Fruit fly (Drosophila melanogaster) whole organism, embryonic: ENCODE results near the gene CG6654.

Experiments used
- Ada2b ChIP-seq: fragments of 200-800 bp; sonication (Bioruptor generic); IDR thresholded peaks from 2 replicates; pipeline ENCODE4 v1.3.6; 2022; ENCODE audit warnings: missing biosample characterization, missing genetic modification characterization
- Atf3 ChIP-seq: fragments of 200-800 bp; sonication (Bioruptor generic); optimal IDR thresholded peaks from 3 replicates; lab custom pipeline; 2016; ENCODE audit warnings: missing biosample characterization, missing genetic modification characterization
- Awh ChIP-seq: fragments of 200-800 bp; sonication (Bioruptor generic); IDR thresholded peaks from 2 replicates; pipeline ENCODE4, ENCODE4 v1.3.6; 2022; ENCODE audit warnings: missing biosample characterization, missing genetic modification characterization
- B-H2 ChIP-seq: fragments of 200-800 bp; sonication (Bioruptor generic); optimal IDR thresholded peaks from 2 replicates; lab custom pipeline; 2018; ENCODE audit warnings: missing biosample characterization, mild to moderate bottlenecking, missing genetic modification characterization
- BtbVII ChIP-seq: fragments of 200-800 bp; sonication (Bioruptor generic); optimal IDR thresholded peaks from 3 replicates; lab custom pipeline; 2017; ENCODE audit warnings: missing biosample characterization, mild to moderate bottlenecking, missing genetic modification characterization
- CG10209 ChIP-seq: fragments of 200-800 bp; sonication (Bioruptor generic); optimal IDR thresholded peaks from 3 replicates; lab custom pipeline; 2017; ENCODE audit warnings: missing biosample characterization, mild to moderate bottlenecking, missing genetic modification characterization, missing genetic modification reagents
- CG12071 ChIP-seq: fragments of 200-800 bp; sonication (Bioruptor generic); optimal IDR thresholded peaks from 3 replicates; lab custom pipeline; 2018; ENCODE audit warnings: missing biosample characterization, mild to moderate bottlenecking, missing genetic modification characterization
- CG13287 ChIP-seq: fragments of 200-800 bp; sonication (Bioruptor generic); IDR thresholded peaks from 2 replicates; pipeline ENCODE4 v1.3.6; 2022; ENCODE audit warnings: missing biosample characterization, missing genetic modification characterization; ENCODE audit not compliant: partially characterized antibody
- CG13424 ChIP-seq: fragments of 200-800 bp; sonication (Bioruptor generic); optimal IDR thresholded peaks from 2 replicates; lab custom pipeline; 2019; ENCODE audit warnings: missing biosample characterization, mild to moderate bottlenecking, missing genetic modification characterization, moderate library complexity
- CG17612 ChIP-seq: fragments of 200-800 bp; sonication (Bioruptor generic); IDR thresholded peaks from 2 replicates; pipeline ENCODE4 v1.3.6; 2022; ENCODE audit warnings: missing biosample characterization, missing genetic modification characterization
- CG18619 ChIP-seq: fragments of 200-800 bp; sonication (Bioruptor generic); optimal IDR thresholded peaks from 3 replicates; lab custom pipeline; 2017; ENCODE audit warnings: missing biosample characterization, mild to moderate bottlenecking, missing genetic modification characterization
- CG2116 ChIP-seq: fragments of 200-800 bp; sonication (Bioruptor generic); optimal IDR thresholded peaks from 3 replicates; lab custom pipeline; 2018; ENCODE audit warnings: missing biosample characterization, mild to moderate bottlenecking, missing genetic modification characterization
- CG2875 ChIP-seq: fragments of 200-800 bp; sonication (Bioruptor generic); optimal IDR thresholded peaks from 2 replicates; lab custom pipeline; 2017; ENCODE audit warnings: missing biosample characterization, mild to moderate bottlenecking, missing genetic modification characterization, missing genetic modification reagents
- CG34376 ChIP-seq: fragments of 200-800 bp; sonication (Bioruptor generic); optimal IDR thresholded peaks from 2 replicates; lab custom pipeline; 2018; ENCODE audit warnings: missing biosample characterization, mild to moderate bottlenecking, missing genetic modification characterization
- CG43689 ChIP-seq: fragments of 200-800 bp; sonication (Bioruptor generic); IDR thresholded peaks from 2 replicates; pipeline ENCODE4 v1.3.6; 2022; ENCODE audit warnings: missing biosample characterization, missing genetic modification characterization
- CG4424 ChIP-seq: fragments of 200-800 bp; sonication (Bioruptor generic); optimal IDR thresholded peaks from 3 replicates; lab custom pipeline; 2016; ENCODE audit warnings: missing biosample characterization, missing genetic modification characterization
- CG4707 ChIP-seq: fragments of 200-800 bp; sonication (Bioruptor generic); optimal IDR thresholded peaks from 2 replicates; lab custom pipeline; 2018; ENCODE audit warnings: missing biosample characterization, mild to moderate bottlenecking, missing genetic modification characterization, moderate library complexity
- CG6272 ChIP-seq: fragments of 200-800 bp; sonication (Bioruptor generic); IDR thresholded peaks from 2 replicates; pipeline ENCODE4 v1.3.6; 2022; ENCODE audit warnings: missing biosample characterization, missing genetic modification characterization
- CG8281 ChIP-seq: fragments of 200-800 bp; sonication (Bioruptor generic); optimal IDR thresholded peaks from 2 replicates; lab custom pipeline; 2018; ENCODE audit warnings: missing biosample characterization, mild to moderate bottlenecking, missing genetic modification characterization, moderate library complexity
- CG8290 ChIP-seq, 3 experiments: fragments of 200-800 bp; sonication (Bioruptor generic); optimal IDR thresholded peaks; 2 replicates each; lab custom pipeline; 2016 to 2019; ENCODE audit warnings: missing biosample characterization in 3 of 3, missing genetic modification characterization in 3 of 3, mild to moderate bottlenecking in 2 of 3, moderate library complexity in 1 of 3
- D ChIP-seq, 2 experiments: fragments of 200-800 bp in 1 of 2; fragments of >200 bp in 1 of 2; sonication (Bioruptor generic) in 1 of 2; optimal IDR thresholded peaks; 2 replicates in 1 of 2; 3 replicates in 1 of 2; lab custom pipeline; 2017; ENCODE audit warnings: mild to moderate bottlenecking in 1 of 2, missing biosample characterization in 1 of 2, missing genetic modification characterization in 1 of 2, missing genetic modification reagents in 1 of 2
- Dfd ChIP-seq, 2 experiments: fragments of >200 bp; optimal IDR thresholded peaks; 2 replicates each; lab custom pipeline; 2017; ENCODE audit warnings: missing biosample characterization in 2 of 2, missing genetic modification characterization in 2 of 2
- H15 ChIP-seq: fragments of 200-800 bp; sonication (Bioruptor generic); IDR thresholded peaks from 3 replicates; pipeline ENCODE4 v1.3.6; 2022; ENCODE audit warnings: missing biosample characterization, missing genetic modification characterization
- HLHmδ ChIP-seq: fragments of 200-800 bp; sonication (Bioruptor generic); optimal IDR thresholded peaks from 2 replicates; lab custom pipeline; 2018; ENCODE audit warnings: missing biosample characterization, mild to moderate bottlenecking, missing genetic modification characterization, moderate library complexity
- Hr39 ChIP-seq: fragments of >200 bp; optimal IDR thresholded peaks from 2 replicates; lab custom pipeline; 2017
- Hr51 ChIP-seq, 2 experiments: fragments of 200-800 bp; sonication (Bioruptor generic); optimal IDR thresholded peaks; 2 replicates in 1 of 2; 3 replicates in 1 of 2; lab custom pipeline; 2016 to 2018; ENCODE audit warnings: missing biosample characterization in 2 of 2, missing genetic modification characterization in 2 of 2, mild to moderate bottlenecking in 1 of 2, moderate library complexity in 1 of 2
- Myb ChIP-seq: fragments of 200-800 bp; sonication (Bioruptor generic); optimal IDR thresholded peaks from 2 replicates; lab custom pipeline; 2016; ENCODE audit warnings: missing biosample characterization, missing genetic modification characterization
- NFAT ChIP-seq: fragments of 200-800 bp; sonication (Bioruptor generic); IDR thresholded peaks from 2 replicates; pipeline ENCODE4 v1.3.6; 2022; ENCODE audit warnings: missing biosample characterization, missing genetic modification characterization
- Ptx1 ChIP-seq: fragments of 200-800 bp; sonication (Bioruptor generic); IDR thresholded peaks from 2 replicates; pipeline ENCODE4 v1.3.6; 2022; ENCODE audit warnings: missing biosample characterization, missing genetic modification characterization
- Side ChIP-seq: fragments of 200-800 bp; sonication (Bioruptor generic); optimal IDR thresholded peaks from 2 replicates; lab custom pipeline; 2016; ENCODE audit warnings: missing biosample characterization, missing genetic modification characterization
- Taf1 ChIP-seq: fragments of 200-800 bp; sonication (Bioruptor generic); IDR thresholded peaks from 2 replicates; pipeline ENCODE4 v1.3.6; 2022; ENCODE audit warnings: missing biosample characterization, missing genetic modification characterization
- bcd ChIP-seq: fragments of 200-800 bp; sonication (Bioruptor generic); optimal IDR thresholded peaks from 2 replicates; lab custom pipeline; 2017; ENCODE audit warnings: missing biosample characterization, mild to moderate bottlenecking, missing genetic modification characterization
- cad ChIP-seq: fragments of >200 bp; optimal IDR thresholded peaks from 2 replicates; lab custom pipeline; 2017; ENCODE audit warnings: missing biosample characterization, missing genetic modification characterization
- chif ChIP-seq, 2 experiments: fragments of 200-800 bp; sonication (Bioruptor generic); optimal IDR thresholded peaks; 3 replicates each; lab custom pipeline; 2016; ENCODE audit warnings: missing biosample characterization in 2 of 2, missing genetic modification characterization in 2 of 2
- disco-r ChIP-seq: fragments of 200-800 bp; sonication (Bioruptor generic); optimal IDR thresholded peaks from 2 replicates; lab custom pipeline; 2016; ENCODE audit warnings: missing biosample characterization, missing genetic modification characterization
- dm ChIP-seq: fragments of 200-800 bp; sonication (Bioruptor generic); optimal IDR thresholded peaks from 3 replicates; lab custom pipeline; 2016; ENCODE audit warnings: missing biosample characterization, missing genetic modification characterization
- ems ChIP-seq: fragments of 200-800 bp; sonication (Bioruptor generic); optimal IDR thresholded peaks from 3 replicates; lab custom pipeline; 2016; ENCODE audit warnings: missing biosample characterization, missing genetic modification characterization
- gem ChIP-seq: fragments of 200-800 bp; sonication (Bioruptor generic); optimal IDR thresholded peaks from 2 replicates; lab custom pipeline; 2019; ENCODE audit warnings: missing biosample characterization, mild to moderate bottlenecking, missing genetic modification characterization, moderate library complexity
- kni ChIP-seq: fragments of 200-800 bp; sonication (Bioruptor generic); optimal IDR thresholded peaks from 3 replicates; lab custom pipeline; 2017; ENCODE audit warnings: mild to moderate bottlenecking, missing biosample characterization, missing genetic modification reagents, missing genetic modification characterization
- lmd ChIP-seq: fragments of 200-800 bp; sonication (Bioruptor generic); IDR thresholded peaks from 2 replicates; pipeline ENCODE4 v1.3.6; 2022; ENCODE audit warnings: missing biosample characterization, missing genetic modification characterization
- lola ChIP-seq, 3 experiments: fragments of >200 bp in 2 of 3; fragments of 200-800 bp in 1 of 3; sonication (Bioruptor generic) in 1 of 3; optimal IDR thresholded peaks; 2 replicates each; lab custom pipeline; 2017 to 2019; ENCODE audit warnings: missing biosample characterization in 3 of 3, missing genetic modification characterization in 3 of 3, mild to moderate bottlenecking in 1 of 3, moderate library complexity in 1 of 3
- maf-S ChIP-seq: fragments of 200-800 bp; sonication (Bioruptor generic); optimal IDR thresholded peaks from 2 replicates; lab custom pipeline; 2016; ENCODE audit warnings: missing biosample characterization, missing genetic modification characterization
- mld ChIP-seq: fragments of 200-800 bp; sonication (Bioruptor generic); IDR thresholded peaks from 3 replicates; pipeline ENCODE4 v1.3.6; 2022; ENCODE audit warnings: missing biosample characterization, missing genetic modification characterization; ENCODE audit not compliant: partially characterized antibody
- run ChIP-seq: fragments of 200-800 bp; sonication (Bioruptor generic); optimal IDR thresholded peaks from 3 replicates; lab custom pipeline; 2018; ENCODE audit warnings: missing biosample characterization, mild to moderate bottlenecking, missing genetic modification characterization
- sd ChIP-seq: fragments of 200-800 bp; sonication (Bioruptor generic); optimal IDR thresholded peaks from 3 replicates; lab custom pipeline; 2018; ENCODE audit warnings: missing biosample characterization, mild to moderate bottlenecking, missing genetic modification characterization, moderate library complexity
- ssp ChIP-seq: fragments of 200-800 bp; sonication (Bioruptor generic); IDR thresholded peaks from 2 replicates; pipeline ENCODE4 v1.3.6; 2022; ENCODE audit warnings: missing biosample characterization, missing genetic modification characterization
- ttk ChIP-seq: fragments of 200-800 bp; sonication (Bioruptor generic); IDR thresholded peaks from 2 replicates; pipeline ENCODE4 v2.1.2; 2022; ENCODE audit warnings: missing biosample characterization, missing genetic modification characterization
- yki ChIP-seq: fragments of >200 bp; optimal IDR thresholded peaks from 3 replicates; lab custom pipeline; 2018
- zen2 ChIP-seq: fragments of 200-800 bp; sonication (Bioruptor generic); IDR thresholded peaks from 3 replicates; pipeline ENCODE4 v1.3.6; 2022; ENCODE audit warnings: missing biosample characterization, missing genetic modification characterization; ENCODE audit not compliant: partially characterized antibody
- zfh1 ChIP-seq: fragments of 200-800 bp; sonication (Bioruptor generic); IDR thresholded peaks from 3 replicates; pipeline ENCODE4 v1.3.6; 2022; ENCODE audit warnings: missing biosample characterization, missing genetic modification characterization

CG6654 gene

dm6 chr3R:15198052-15198793, 15.2 kb downstream of the CG6654 start (continued):
- TF ChIP-seq CG8290 (GFP tag; optimal IDR thresholded peaks at IDR 0.05; lab: Kevin White, UChicago) (no peak), CG8290 (tag; optimal IDR thresholded peaks at IDR 0.05; lab: Kevin White, UChicago) (peak in 1 of 2 experiments; percentile 8), Myb (GFP tag; lab: Kevin White, UChicago) (no peak), sd (tag; lab: Kevin White, UChicago) (peak; percentile 36), H15 (no peak), BtbVII (GFP tag; lab: Kevin White, UChicago) (peak; percentile 76), D (optimal IDR thresholded peaks at IDR 0.05; lab: Kevin White, UChicago) (no peak), D (GFP tag; optimal IDR thresholded peaks at IDR 0.05; lab: Kevin White, UChicago) (no peak), CG12071 (GFP tag; lab: Kevin White, UChicago) (no peak), bcd (GFP tag; lab: Kevin White, UChicago) (no peak), CG43689 (GFP tag; lab: Robert Waterston, UW) (no peak), CG17612 (no peak), Atf3 (no peak), kni (GFP tag; lab: Kevin White, UChicago) (no peak), dm (GFP tag; lab: Kevin White, UChicago) (no peak), CG18619 (GFP tag; lab: Kevin White, UChicago) (no peak), ssp (GFP tag; lab: Robert Waterston, UW) (no peak), lola (GFP tag; optimal IDR thresholded peaks at IDR 0.05; lab: Kevin White, UChicago) (no peak), NFAT (GFP tag; lab: Robert Waterston, UW) (no peak), Hr39 (no peak), CG4707 (GFP tag; lab: Kevin White, UChicago) (no peak), yki (lab: Kevin White, UChicago) (no peak), CG10209 (GFP tag; lab: Kevin White, UChicago) (no peak), CG2116 (no peak), mld (no peak), B-H2 (GFP tag; lab: Kevin White, UChicago) (no peak), Hr51 (GFP tag; optimal IDR thresholded peaks at IDR 0.05; lab: Kevin White, UChicago) (no peak), Awh (GFP tag; lab: Robert Waterston, UW) (no peak), disco-r (GFP tag; lab: Kevin White, UChicago) (no peak), Taf1 (GFP tag; lab: Robert Waterston, UW) (no peak), zen2 (GFP tag; lab: Robert Waterston, UW) (no peak), gem (tag; lab: Kevin White, UChicago) (no peak), Ptx1 (GFP tag; lab: Robert Waterston, UW) (no peak), Side (GFP tag; lab: Kevin White, UChicago) (no peak), CG8281 (tag; lab: Kevin White, UChicago) (no peak), Ada2b (GFP tag; lab: Robert Waterston, UW) (no peak), maf-S (GFP tag; lab: Kevin White, UChicago) (no peak), zfh1 (GFP tag; lab: Robert Waterston, UW) (no peak), CG34376 (peak; percentile 65), Dfd (GFP tag; optimal IDR thresholded peaks at IDR 0.05; lab: Kevin White, UChicago) (no peak), CG6272 (no peak), HLHmδ (GFP tag; lab: Kevin White, UChicago) (no peak), CG2875 (GFP tag; lab: Kevin White, UChicago) (no peak), CG4424 (GFP tag; lab: Kevin White, UChicago) (no peak), ems (no peak), CG13287 (GFP tag; lab: Robert Waterston, UW) (no peak), run (tag; lab: Kevin White, UChicago) (no peak), CG13424 (tag; lab: Kevin White, UChicago) (no peak), chif (GFP tag; optimal IDR thresholded peaks at IDR 0.05; lab: Kevin White, UChicago) (no peak), lmd (GFP tag; lab: Robert Waterston, UW) (no peak), cad (no peak), ttk (GFP tag; lab: Robert Waterston, UW) (no peak)
